Worm (Caenorhabditis elegans) whole organism, L4 larva: ENCODE measurements around the gene acbp-8.

Experiments
- D1046.2 ChIP-seq: fragments of 200-800 bp; sonication (Bioruptor generic); IDR thresholded peaks from 2 replicates; pipeline ENCODE4 v1.3.6; 2022; ENCODE audit warnings: missing genetic modification characterization, missing compliant biosample characterization
- F26F4.8 ChIP-seq: fragments of 200-800 bp; sonication (Bioruptor generic); conservative IDR thresholded peaks from 2 replicates; pipeline ENCODE4 v1.3.6; 2022; ENCODE audit warnings: missing genetic modification characterization, missing compliant biosample characterization
- F37D6.2 ChIP-seq: sonication (generic microtip); optimal IDR thresholded peaks from 2 replicates; lab custom pipeline; 2016; ENCODE audit warnings: mild to moderate bottlenecking, missing genetic modification characterization, missing compliant biosample characterization
- F44E2.7 ChIP-seq: fragments of 200-800 bp; sonication (Bioruptor generic); IDR thresholded peaks from 2 replicates; pipeline ENCODE4 v2.1.2; 2022; ENCODE audit warnings: missing genetic modification characterization, missing compliant biosample characterization
- T20F7.1 ChIP-seq: fragments of 200-800 bp; sonication (Bioruptor generic); optimal IDR thresholded peaks from 2 replicates; lab custom pipeline; 2018; ENCODE audit warnings: mild to moderate bottlenecking, missing genetic modification characterization, missing compliant biosample characterization
- T26A8.4 ChIP-seq: fragments of 200-800 bp; sonication (Bioruptor generic); IDR thresholded peaks from 2 replicates; pipeline ENCODE4 v1.3.6; 2022; ENCODE audit warnings: missing genetic modification characterization, missing compliant biosample characterization
- ZK546.5 ChIP-seq, 2 experiments: sonication (generic microtip); optimal IDR thresholded peaks; 2 replicates each; lab custom pipeline; 2017; ENCODE audit warnings: missing biosample characterization in 2 of 2, missing genetic modification characterization in 2 of 2
- aha-1 ChIP-seq: fragments of 150-350 bp; peaks from one replicate; lab custom pipeline; 2014; ENCODE audit warnings: missing biosample characterization, missing genetic modification characterization
- ama-1 ChIP-seq: fragments of 150-350 bp; optimal IDR thresholded peaks from 2 replicates; lab custom pipeline; 2014; ENCODE audit warnings: inconsistent platforms, mixed read lengths
- arid-1 ChIP-seq: fragments of 200-800 bp; sonication (Bioruptor generic); conservative IDR thresholded peaks from 2 replicates; pipeline ENCODE4 v1.3.6; 2022; ENCODE audit warnings: missing genetic modification reagents, missing genetic modification characterization, missing compliant biosample characterization
- attf-4 ChIP-seq: sonication (generic microtip); optimal IDR thresholded peaks from 3 replicates; lab custom pipeline; 2017; ENCODE audit warnings: missing biosample characterization, missing genetic modification characterization
- ceh-28 ChIP-seq: fragments of 150-350 bp; optimal IDR thresholded peaks from 2 replicates; lab custom pipeline; 2014; ENCODE audit warnings: missing biosample characterization, missing genetic modification reagents, missing genetic modification characterization
- ceh-44 ChIP-seq: fragments of 200-800 bp; sonication (Bioruptor generic); IDR thresholded peaks from 2 replicates; pipeline ENCODE4 v1.3.6; 2022; ENCODE audit warnings: missing genetic modification reagents, missing genetic modification characterization, missing compliant biosample characterization
- ces-1 ChIP-seq: fragments of 150-350 bp; sonication (generic microtip); optimal IDR thresholded peaks from 4 replicates; lab custom pipeline; 2014; ENCODE audit warnings: missing biosample characterization, missing genetic modification reagents, missing genetic modification characterization
- cey-2 ChIP-seq: sonication (generic microtip); optimal IDR thresholded peaks from 3 replicates; lab custom pipeline; 2017; ENCODE audit warnings: missing genetic modification characterization, mild to moderate bottlenecking, missing compliant biosample characterization, antibody characterized with exemption, borderline replicate concordance; ENCODE audit not compliant: insufficient read depth
- daf-16 ChIP-seq, 3 experiments: sonication (generic microtip); optimal IDR thresholded peaks; 2 replicates each; lab custom pipeline; 2016 to 2017; ENCODE audit warnings: missing genetic modification characterization in 3 of 3, missing genetic modification reagents in 3 of 3, mild to moderate bottlenecking in 2 of 3, missing compliant biosample characterization in 2 of 3, missing biosample characterization in 1 of 3, moderate library complexity in 1 of 3
- daf-19 ChIP-seq: fragments of 200-800 bp; sonication (Bioruptor generic); conservative IDR thresholded peaks from 2 replicates; pipeline ENCODE4 v1.3.6; 2022; ENCODE audit warnings: missing genetic modification characterization, missing compliant biosample characterization
- daf-8 ChIP-seq: fragments of 200-800 bp; sonication (Bioruptor generic); IDR thresholded peaks from 2 replicates; pipeline ENCODE4 v1.3.6; 2022; ENCODE audit warnings: missing genetic modification characterization, missing compliant biosample characterization
- duxl-1 ChIP-seq: sonication (generic microtip); optimal IDR thresholded peaks from 2 replicates; lab custom pipeline; 2016; ENCODE audit warnings: mild to moderate bottlenecking, missing genetic modification characterization, moderate library complexity, missing compliant biosample characterization; ENCODE audit not compliant: poor library complexity
- fkh-10 ChIP-seq: fragments of 150-350 bp; optimal IDR thresholded peaks from 2 replicates; lab custom pipeline; 2014; ENCODE audit warnings: missing biosample characterization, missing genetic modification reagents, missing genetic modification characterization
- fos-1 ChIP-seq: fragments of 150-350 bp; optimal IDR thresholded peaks from 2 replicates; lab custom pipeline; 2014; ENCODE audit warnings: missing biosample characterization, missing genetic modification characterization
- hif-1 ChIP-seq, 2 experiments: sonication (generic microtip); optimal IDR thresholded peaks; 2 replicates each; lab custom pipeline; 2016 to 2017; ENCODE audit warnings: missing compliant biosample characterization in 2 of 2, missing genetic modification characterization in 2 of 2, missing genetic modification reagents in 2 of 2, missing genotype in 2 of 2, mild to moderate bottlenecking in 1 of 2
- hlh-11 ChIP-seq: fragments of 200-800 bp; sonication (Bioruptor generic); optimal IDR thresholded peaks from 2 replicates; lab custom pipeline; 2018; ENCODE audit warnings: mild to moderate bottlenecking, missing genetic modification characterization, missing compliant biosample characterization
- hmg-1.1 ChIP-seq: fragments of 200-800 bp; sonication (Bioruptor generic); IDR thresholded peaks from 2 replicates; pipeline ENCODE4 v1.3.6; 2022; ENCODE audit warnings: missing genetic modification reagents, missing genetic modification characterization, missing compliant biosample characterization
- lim-7 ChIP-seq: fragments of 200-800 bp; sonication (Bioruptor generic); IDR thresholded peaks from 2 replicates; pipeline ENCODE4 v1.3.6; 2022; ENCODE audit warnings: missing genetic modification characterization, missing compliant biosample characterization
- lin-1 ChIP-seq: fragments of 200-800 bp; sonication (Bioruptor generic); IDR thresholded peaks from 2 replicates; pipeline ENCODE4 v1.3.6; 2022; ENCODE audit warnings: missing genetic modification reagents, missing genetic modification characterization, missing compliant biosample characterization
- lin-13 ChIP-seq: fragments of 150-350 bp; optimal IDR thresholded peaks from 2 replicates; lab custom pipeline; 2014; ENCODE audit warnings: missing biosample characterization, missing genetic modification reagents, missing genetic modification characterization
- lin-15B ChIP-seq: fragments of 150-350 bp; sonication (generic microtip); optimal IDR thresholded peaks from 3 replicates; lab custom pipeline; 2014; ENCODE audit warnings: missing biosample characterization, missing genetic modification characterization
- lin-29 ChIP-seq: fragments of 200-800 bp; sonication (Bioruptor generic); IDR thresholded peaks from 2 replicates; pipeline ENCODE4 v1.3.6; 2022; ENCODE audit warnings: missing genetic modification reagents, missing genetic modification characterization, missing compliant biosample characterization
- lir-3 ChIP-seq: sonication (generic microtip); optimal IDR thresholded peaks from 2 replicates; lab custom pipeline; 2016; ENCODE audit warnings: mild to moderate bottlenecking, missing genetic modification characterization, missing compliant biosample characterization
- mdl-1 ChIP-seq, 2 experiments: fragments of 150-350 bp in 1 of 2; sonication (generic microtip) in 1 of 2; optimal IDR thresholded peaks; 2 replicates each; lab custom pipeline; 2014 to 2017; ENCODE audit warnings: missing biosample characterization in 2 of 2, missing genetic modification characterization in 2 of 2
- mdt-29 ChIP-seq: fragments of 200-800 bp; sonication (Bioruptor generic); IDR thresholded peaks from 2 replicates; pipeline ENCODE4 v1.3.6; 2022; ENCODE audit warnings: missing genetic modification reagents, missing genetic modification characterization, missing compliant biosample characterization
- mep-1 ChIP-seq: fragments of 150-350 bp; sonication (generic microtip); optimal IDR thresholded peaks from 3 replicates; lab custom pipeline; 2014; ENCODE audit warnings: missing biosample characterization, missing genetic modification characterization
- mxl-2 ChIP-seq: fragments of 200-800 bp; sonication (Bioruptor generic); conservative IDR thresholded peaks from 2 replicates; pipeline ENCODE4 v1.3.6; 2022; ENCODE audit warnings: missing genetic modification reagents, missing genetic modification characterization, missing compliant biosample characterization
- nhr-41 ChIP-seq: fragments of 200-800 bp; sonication (Bioruptor generic); IDR thresholded peaks from 2 replicates; pipeline ENCODE4 v1.3.6; 2022; ENCODE audit warnings: missing genetic modification reagents, missing genetic modification characterization, missing compliant biosample characterization
- nhr-48 ChIP-seq: sonication (generic microtip); optimal IDR thresholded peaks from 2 replicates; lab custom pipeline; 2016; ENCODE audit warnings: mild to moderate bottlenecking, missing genetic modification characterization, missing compliant biosample characterization
- nhr-6 ChIP-seq: fragments of 150-350 bp; optimal IDR thresholded peaks from 2 replicates; lab custom pipeline; 2014; ENCODE audit warnings: missing biosample characterization, missing genetic modification characterization
- nhr-76 ChIP-seq: fragments of 150-350 bp; optimal IDR thresholded peaks from 2 replicates; lab custom pipeline; 2014; ENCODE audit warnings: missing biosample characterization, missing genetic modification characterization
- pha-4 ChIP-seq, 2 experiments: fragments of 150-350 bp in 1 of 2; fragments of 200-800 bp in 1 of 2; sonication (Bioruptor generic) in 1 of 2; IDR thresholded peaks in 1 of 2; optimal IDR thresholded peaks in 1 of 2; 2 replicates each; pipeline versions ENCODE4 v1.3.6 to Lab custom; 2014 to 2022; ENCODE audit warnings: missing genetic modification characterization in 2 of 2, missing genetic modification reagents in 2 of 2, missing biosample characterization in 1 of 2, missing compliant biosample characterization in 1 of 2
- php-3 ChIP-seq: fragments of 200-800 bp; sonication (Bioruptor generic); IDR thresholded peaks from 2 replicates; pipeline ENCODE4 v1.3.6; 2022; ENCODE audit warnings: missing genetic modification reagents, missing genetic modification characterization, missing compliant biosample characterization
- pqm-1 ChIP-seq: sonication (generic microtip); optimal IDR thresholded peaks from 2 replicates; lab custom pipeline; 2017; ENCODE audit warnings: missing biosample characterization, missing genetic modification characterization
- saeg-2 ChIP-seq: fragments of 200-800 bp; sonication (Bioruptor generic); IDR thresholded peaks from 2 replicates; pipeline ENCODE4 v1.3.6; 2022; ENCODE audit warnings: missing genetic modification reagents, missing genetic modification characterization, missing compliant biosample characterization
- set-16 ChIP-seq: fragments of 200-800 bp; sonication (Bioruptor generic); IDR thresholded peaks from 2 replicates; pipeline ENCODE4 v1.3.6; 2022; ENCODE audit warnings: missing genetic modification reagents, missing genetic modification characterization, missing compliant biosample characterization
- spr-3 ChIP-seq: fragments of 200-800 bp; sonication (Bioruptor generic); optimal IDR thresholded peaks from 2 replicates; lab custom pipeline; 2018; ENCODE audit warnings: mild to moderate bottlenecking, missing genetic modification characterization, missing compliant biosample characterization
- tra-1 ChIP-seq: fragments of 200-800 bp; sonication (Bioruptor generic); IDR thresholded peaks from 2 replicates; pipeline ENCODE4 v1.3.6; 2022; ENCODE audit warnings: missing genetic modification reagents, missing genetic modification characterization, missing compliant biosample characterization
- unc-62 ChIP-seq, 3 experiments: fragments of 150-350 bp in 1 of 3; sonication (generic microtip); optimal IDR thresholded peaks in 2 of 3; peaks in 1 of 3; 1 replicate in 1 of 3; 2 replicates in 2 of 3; lab custom pipeline; 2014 to 2017; ENCODE audit warnings: missing biosample characterization in 3 of 3, missing genetic modification characterization in 3 of 3, missing genetic modification reagents in 3 of 3, missing genotype in 1 of 3
- zag-1 ChIP-seq: fragments of 150-350 bp; optimal IDR thresholded peaks from 2 replicates; lab custom pipeline; 2014; ENCODE audit warnings: missing biosample characterization, missing genetic modification characterization
- zfp-2 ChIP-seq: sonication (generic microtip); optimal IDR thresholded peaks from 2 replicates; lab custom pipeline; 2016; ENCODE audit warnings: mild to moderate bottlenecking, missing genetic modification characterization, missing compliant biosample characterization
- zip-11 ChIP-seq: fragments of 200-800 bp; sonication (Bioruptor generic); IDR thresholded peaks from 2 replicates; pipeline ENCODE4 v1.3.6; 2022; ENCODE audit warnings: missing genetic modification characterization, missing compliant biosample characterization
- ztf-11 ChIP-seq: fragments of 150-350 bp; optimal IDR thresholded peaks from 2 replicates; lab custom pipeline; 2014; ENCODE audit warnings: missing biosample characterization, missing genetic modification characterization

acbp-8 gene

DNA sequence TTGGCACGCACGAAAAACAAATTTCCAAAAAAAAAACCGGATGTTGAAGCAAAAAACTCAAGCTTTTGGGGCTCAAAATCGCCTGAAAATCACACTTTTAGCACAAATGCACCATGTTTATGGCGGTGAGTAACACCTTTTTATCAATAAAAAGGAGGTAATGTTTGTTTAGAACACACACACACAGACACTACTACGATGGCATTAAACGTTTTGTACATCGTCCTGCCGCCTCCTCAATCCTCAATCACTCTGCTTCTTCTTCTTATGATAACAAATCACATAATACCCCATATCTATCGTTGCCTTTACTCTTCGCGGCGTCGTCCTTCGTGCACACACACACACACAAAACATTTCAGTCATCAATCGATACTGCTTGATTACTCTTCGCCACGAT, 42.6 kb upstream of the acbp-8 start, which contains the start of gene gpa-17 (continued):
- TF ChIP-seq nhr-6 (tag; lab: Kevin White, UChicago), result peak; percentile 8
- TF ChIP-seq daf-19 (GFP tag; lab: Robert Waterston, UW), result no peak
- no peak for TF ChIP-seq cey-2
- no peak for TF ChIP-seq zag-1 (tag; lab: Kevin White, UChicago)
- TF ChIP-seq T20F7.1 (GFP tag; lab: Kevin White, UChicago), result no peak
- TF ChIP-seq daf-16 (GFP tag; optimal IDR thresholded peaks at IDR 0.05; lab: Kevin White, UChicago), result no peak
- TF ChIP-seq daf-16 (tag; optimal IDR thresholded peaks at IDR 0.05; lab: Kevin White, UChicago), result peak; percentile 56
- TF ChIP-seq mdl-1 (tag; optimal IDR thresholded peaks at IDR 0.05; lab: Kevin White, UChicago), result no peak
- TF ChIP-seq saeg-2 (GFP tag; lab: Robert Waterston, UW), result no peak
- TF ChIP-seq tra-1 (GFP tag; lab: Robert Waterston, UW), result no peak
- no peak for TF ChIP-seq F44E2.7 (GFP tag; lab: Robert Waterston, UW)
- TF ChIP-seq mdt-29 (GFP tag; lab: Robert Waterston, UW), result no peak
- TF ChIP-seq lin-13 (GFP tag; lab: Kevin White, UChicago), result no peak
- TF ChIP-seq hlh-11, result peak; percentile 47
- TF ChIP-seq lin-1 (GFP tag; lab: Robert Waterston, UW), result no peak
- no peak for TF ChIP-seq nhr-76 (tag; lab: Kevin White, UChicago)
- TF ChIP-seq pqm-1 (tag; lab: Kevin White, UChicago), result peak; percentile 73
- no peak for TF ChIP-seq zip-11
- TF ChIP-seq daf-8 (GFP tag; lab: Robert Waterston, UW), result no peak
- peak; percentile 32; the same call in 1 of the 2 replicates for TF ChIP-seq php-3
- no peak for TF ChIP-seq zfp-2 (tag; lab: Kevin White, UChicago)
- TF ChIP-seq spr-3 (GFP tag; lab: Kevin White, UChicago), result no peak
- no peak for TF ChIP-seq attf-4 (tag; lab: Kevin White, UChicago)
- TF ChIP-seq aha-1 (tag; lab: Kevin White, UChicago), result no peak
- TF ChIP-seq lin-15B (tag; lab: Kevin White, UChicago), result no peak
- no peak for TF ChIP-seq mxl-2
- TF ChIP-seq lim-7 (GFP tag; lab: Robert Waterston, UW), result no peak
- TF ChIP-seq ztf-11 (tag; lab: Kevin White, UChicago), result no peak
- TF ChIP-seq fos-1 (tag; lab: Kevin White, UChicago), result no peak
- no peak for TF ChIP-seq pha-4 (GFP tag; IDR thresholded peaks at IDR 0.05; lab: Robert Waterston, UW)
- TF ChIP-seq pha-4 (tag; optimal IDR thresholded peaks at IDR 0.05; lab: Kevin White, UChicago), result no peak
- TF ChIP-seq hif-1 (tag; optimal IDR thresholded peaks at IDR 0.05; lab: Kevin White, UChicago), result no peak
- no peak for TF ChIP-seq F26F4.8 (GFP tag; lab: Robert Waterston, UW)

DNA sequence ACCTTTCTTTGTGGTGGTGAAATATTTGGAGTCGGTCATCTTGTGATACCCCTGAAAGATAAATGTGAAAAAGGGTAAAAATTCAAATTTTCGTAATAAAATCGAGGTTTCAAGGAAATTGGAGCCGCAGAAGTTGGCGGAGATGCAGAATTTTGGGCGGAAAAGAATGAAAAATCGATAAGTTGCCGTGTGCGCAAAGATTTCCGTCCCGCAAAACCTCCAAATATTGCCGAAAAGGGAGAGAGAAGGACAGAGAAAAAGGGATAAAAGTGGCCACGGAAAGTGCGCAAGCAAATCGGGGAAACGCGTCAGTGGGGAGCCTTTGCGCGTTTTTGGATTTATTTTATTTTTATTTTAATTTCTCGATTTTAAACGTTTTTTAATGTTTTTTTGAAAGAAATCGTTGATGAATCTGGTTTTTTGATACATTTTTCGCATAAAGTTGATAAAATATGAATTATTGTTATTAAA, 31.8 kb upstream of the acbp-8 start, which contains the start of gene apb-1:
Gene apb-1, minus strand, starts transcription at position 51 of the 471 bp plus-strand sequence.
- TF ChIP-seq F37D6.2 (peak; percentile 90), unc-62 (GFP tag; optimal IDR thresholded peaks at IDR 0.05 in 1 of 2; lab: Kevin White, UChicago) (peak in 1 of 2 experiments; percentile 99), unc-62 (tag; optimal IDR thresholded peaks at IDR 0.05; lab: Kevin White, UChicago) (no peak), lin-29 (peak; percentile 58; the same call in 1 of the 2 replicates), set-16 (GFP tag; lab: Robert Waterston, UW) (peak; percentile 57), fkh-10 (GFP tag; lab: Kevin White, UChicago) (peak; percentile 95), nhr-48 (tag; lab: Kevin White, UChicago) (peak; percentile 57), ceh-28 (tag; lab: Kevin White, UChicago) (peak; percentile 40), ama-1 (lab: Kevin White, UChicago) (peak; percentile 69), duxl-1 (tag; lab: Kevin White, UChicago) (peak; percentile 67), hmg-1.1 (GFP tag; lab: Robert Waterston, UW) (peak; percentile 88), ces-1 (GFP tag; lab: Kevin White, UChicago) (peak; percentile 84), arid-1 (GFP tag; lab: Robert Waterston, UW) (peak; percentile 90), nhr-41 (GFP tag; lab: Robert Waterston, UW) (no peak), mep-1 (tag; lab: Kevin White, UChicago) (peak; percentile 95), D1046.2 (0 out of 2 replicates have a peak, but pooled peaks have one; percentile 66), zfp-2 (tag; lab: Kevin White, UChicago) (peak; percentile 52), lir-3 (tag; lab: Kevin White, UChicago) (no peak), ZK546.5 (tag; optimal IDR thresholded peaks at IDR 0.05; lab: Kevin White, UChicago) (no peak), ceh-44 (no peak), T26A8.4 (no peak)
